Worm (Caenorhabditis elegans): ENCODE data around the gene ttc-4.

DNA sequence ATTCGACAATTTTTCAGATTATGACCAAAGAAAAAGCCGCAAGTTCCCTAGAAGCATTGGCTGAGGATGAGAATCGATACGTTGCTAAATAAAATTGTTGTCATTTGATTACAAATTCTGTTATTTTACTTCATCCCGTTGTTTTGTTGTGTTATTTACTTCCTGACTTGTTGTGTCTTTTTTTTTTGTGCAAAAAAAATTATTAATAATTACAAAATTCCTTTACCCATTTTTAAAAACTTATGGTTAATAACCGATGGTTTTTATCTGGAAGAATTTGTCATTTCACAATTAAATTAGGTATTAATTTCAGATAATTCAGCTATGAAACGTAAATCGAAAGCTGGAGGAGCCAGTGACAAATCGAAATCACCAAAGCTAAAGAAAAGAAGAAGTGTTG, 1.7 kb downstream of the ttc-4 start, which contains the start of gene C17G10.1:
- no peak for TF ChIP-seq tab-1 (GFP tag; IDR thresholded peaks at IDR 0.05)
- no peak for TF ChIP-seq ztf-29 (GFP tag; IDR thresholded peaks at IDR 0.05)
- no peak for TF ChIP-seq ztf-23 (GFP tag; IDR thresholded peaks at IDR 0.05)
- no peak for TF ChIP-seq med-1 (GFP tag; optimal IDR thresholded peaks at IDR 0.05; ENCODE audit: insufficient read depth)
- no peak for TF ChIP-seq cog-1 (tag; optimal IDR thresholded peaks at IDR 0.05)
- TF ChIP-seq flt-1 (GFP tag; IDR thresholded peaks at IDR 0.05) = no peak
- no peak for TF ChIP-seq klf-2 (GFP tag; conservative IDR thresholded peaks at IDR 0.05)
